Worm (Caenorhabditis elegans): Measurements from ENCODE around the gene C37C3.12.
A peak's percentile ranks its signal among the peaks of the same experiment; 100 is the strongest.

The C37C3.12 gene

DNA sequence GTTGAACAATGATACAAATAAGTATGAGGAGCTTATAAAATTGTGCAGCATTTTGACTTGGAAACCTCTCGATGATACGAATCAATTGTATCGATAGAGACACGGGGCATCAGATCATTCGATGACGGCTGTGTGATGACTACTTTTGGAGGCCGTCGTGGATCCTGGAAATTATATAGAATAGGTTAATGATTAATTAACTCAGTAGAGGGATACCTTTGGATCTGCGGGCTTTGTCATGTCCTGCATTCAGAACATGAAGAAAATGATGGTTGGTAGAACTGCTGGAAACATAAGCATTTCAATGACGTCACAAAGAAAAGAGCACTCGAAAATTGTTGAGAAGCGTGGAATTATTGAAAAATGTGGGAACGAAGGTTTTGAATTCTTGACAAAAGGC, 24.8 kb downstream of the C37C3.12 start, which contains the start of gene ZK742.6 (continued):
- TF ChIP-seq lag-1 (GFP tag; IDR thresholded peaks at IDR 0.05) (no peak), lsy-27 (tag; optimal IDR thresholded peaks at IDR 0.05; ENCODE audit: borderline replicate concordance, insufficient read depth) (no peak), hmg-1.2 (GFP tag; IDR thresholded peaks at IDR 0.05) (no peak), akir-1 (GFP tag; optimal IDR thresholded peaks at IDR 0.05) (no peak), repo-1 (tag; optimal IDR thresholded peaks at IDR 0.05) (peak; percentile 22), mcd-1 (GFP tag; IDR thresholded peaks at IDR 0.05) (no peak), madf-10 (tag; optimal IDR thresholded peaks at IDR 0.05) (no peak), K12H6.12 (tag; optimal IDR thresholded peaks at IDR 0.05) (no peak), unc-130 (GFP tag; optimal IDR thresholded peaks at IDR 0.05) (no peak), ztf-26 (tag; optimal IDR thresholded peaks at IDR 0.05) (no peak), madf-6 (GFP tag; IDR thresholded peaks at IDR 0.05) (peak; percentile 57), hlh-12 (tag; optimal IDR thresholded peaks at IDR 0.05) (no peak), ekl-4 (GFP tag; IDR thresholded peaks at IDR 0.05) (peak; percentile 66), Y67H2A.10 (GFP tag; conservative IDR thresholded peaks at IDR 0.05) (no peak), ceh-58 (GFP tag; IDR thresholded peaks at IDR 0.05) (0 out of 2 replicates have a peak, but pooled peaks have one; percentile 42)

DNA sequence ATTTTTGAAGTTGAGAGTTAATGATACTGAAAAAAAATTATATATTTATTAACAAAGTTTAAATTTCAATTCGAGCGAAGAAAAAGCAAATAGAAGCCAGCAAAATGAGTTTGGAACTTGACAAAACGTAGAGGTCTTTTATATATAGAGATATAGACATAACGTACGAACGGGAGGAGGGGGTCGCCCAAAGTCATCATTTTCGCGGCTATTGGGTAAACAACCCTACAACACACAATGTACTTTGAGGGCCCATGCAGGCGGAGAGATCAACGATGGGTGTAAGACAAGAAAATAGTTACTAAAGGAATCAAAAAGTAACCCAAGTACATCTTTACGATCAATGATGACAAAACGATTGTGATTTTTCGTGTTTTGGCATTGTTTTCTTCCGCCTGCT, 27.6 kb downstream of the C37C3.12 start, which contains the start of gene ZK742.4:
Gene ZK742.4, minus strand, starts transcription at position 35 of the 400 bp plus-strand sequence.
- no peak for TF ChIP-seq madf-6 (GFP tag; IDR thresholded peaks at IDR 0.05)
- TF ChIP-seq efl-1 (GFP tag; optimal IDR thresholded peaks at IDR 0.05) = no peak
- no peak for TF ChIP-seq mes-4 (tag; optimal IDR thresholded peaks at IDR 0.05)
- TF ChIP-seq unc-130 (GFP tag; optimal IDR thresholded peaks at IDR 0.05) = no peak
- TF ChIP-seq ztf-18 (tag; optimal IDR thresholded peaks at IDR 0.05) = no peak
- no peak for TF ChIP-seq F55B11.4 (tag; optimal IDR thresholded peaks at IDR 0.05; ENCODE audit: borderline replicate concordance, insufficient read depth)
- no peak for TF ChIP-seq attf-6 (GFP tag; IDR thresholded peaks at IDR 0.05)
- TF ChIP-seq tlf-1 (GFP tag; optimal IDR thresholded peaks at IDR 0.05) = no peak
- TF ChIP-seq F49E8.2 (tag; optimal IDR thresholded peaks at IDR 0.05; ENCODE audit: insufficient read depth) = no peak
- TF ChIP-seq egrh-3 (GFP tag; IDR thresholded peaks at IDR 0.05) = no peak

DNA sequence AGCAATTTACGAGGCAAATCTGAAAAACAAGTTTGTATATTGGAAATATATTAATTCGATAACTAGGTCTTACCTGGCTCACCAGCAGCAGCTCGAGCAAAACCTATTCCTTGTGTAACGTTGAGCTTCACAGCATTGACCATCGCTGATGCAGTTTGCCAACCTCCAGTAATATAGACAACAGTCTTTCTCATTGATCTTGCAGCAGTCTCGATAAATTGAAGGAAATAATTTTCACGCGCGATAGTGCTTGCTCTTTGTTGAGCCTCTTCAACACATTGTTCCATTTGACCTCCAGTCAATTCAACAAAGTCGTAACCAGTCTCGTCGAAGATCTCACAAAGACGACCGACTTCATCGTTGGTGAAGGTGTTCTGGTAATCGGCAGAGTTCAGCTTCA, 28.8 kb downstream of the C37C3.12 start:
- TF ChIP-seq repo-1 (tag; optimal IDR thresholded peaks at IDR 0.05) (no peak), ceh-91 (GFP tag; IDR thresholded peaks at IDR 0.05) (no peak), madf-10 (tag; optimal IDR thresholded peaks at IDR 0.05) (no peak), chd-7 (tag; optimal IDR thresholded peaks at IDR 0.05) (no peak), F10E7.11 (tag; optimal IDR thresholded peaks at IDR 0.05) (no peak), F57C9.4 (tag; optimal IDR thresholded peaks at IDR 0.05) (no peak), F55B11.4 (tag; optimal IDR thresholded peaks at IDR 0.05; ENCODE audit: borderline replicate concordance, insufficient read depth) (no peak), lin-35 (GFP tag; optimal IDR thresholded peaks at IDR 0.05) (no peak), zim-3 (tag; optimal IDR thresholded peaks at IDR 0.05) (no peak), egl-18 (GFP tag; IDR thresholded peaks at IDR 0.05) (no peak), nhr-179 (tag; optimal IDR thresholded peaks at IDR 0.05) (no peak), nhr-120 (GFP tag; IDR thresholded peaks at IDR 0.05) (no peak), xnd-1 (tag; optimal IDR thresholded peaks at IDR 0.05) (no peak), hmg-1.2 (GFP tag; IDR thresholded peaks at IDR 0.05) (no peak), D2030.7 (GFP tag; IDR thresholded peaks at IDR 0.05) (no peak), nhr-90 (tag; optimal IDR thresholded peaks at IDR 0.05) (no peak), ztf-26 (tag; optimal IDR thresholded peaks at IDR 0.05) (no peak), nhr-27 (tag; optimal IDR thresholded peaks at IDR 0.05) (no peak), C17E4.6 (GFP tag; IDR thresholded peaks at IDR 0.05) (no peak), B0261.1 (tag; optimal IDR thresholded peaks at IDR 0.05) (no peak)

All from whole organism, young adult.